Fruit fly (Drosophila melanogaster): ENCODE data around the gene RYa-R.

- TF ChIP-seq CG7045 (GFP tag; optimal IDR thresholded peaks at IDR 0.05) (no peak), tj (GFP tag; optimal IDR thresholded peaks at IDR 0.05) (no peak), kay (GFP tag; ENCODE audit: borderline replicate concordance) (no peak), CG7101 (tag; optimal IDR thresholded peaks at IDR 0.05) (no peak), CG14711 (tag; optimal IDR thresholded peaks at IDR 0.05) (no peak), CG33017 (tag; optimal IDR thresholded peaks at IDR 0.05) (no peak), cnc (optimal IDR thresholded peaks at IDR 0.05) (no peak), CG11617 (GFP tag; optimal IDR thresholded peaks at IDR 0.05) (no peak), pad (GFP tag; optimal IDR thresholded peaks at IDR 0.05) (no peak), Crg-1 (GFP tag; optimal IDR thresholded peaks at IDR 0.05) (no peak), CG5204 (GFP tag; optimal IDR thresholded peaks at IDR 0.05) (no peak), Clk (GFP tag; optimal IDR thresholded peaks at IDR 0.05) (no peak), Mnt (GFP tag; optimal IDR thresholded peaks at IDR 0.05) (no peak), Hr96 (GFP tag; optimal IDR thresholded peaks at IDR 0.05) (no peak)
Observed at dm6 chr3R:26952857-26953477, 43.8 kb upstream of the RYa-R start.

All from whole organism, adult.